Fruit fly (Drosophila melanogaster) whole organism, embryonic: Measurements from ENCODE around the gene CG12239.

Experiments
- B-H1 ChIP-seq: fragments of 200-800 bp; sonication (Bioruptor generic); IDR thresholded peaks from 3 replicates; pipeline ENCODE4 v1.3.6; 2022; ENCODE audit warnings: missing biosample characterization, missing genetic modification characterization
- Bgb ChIP-seq: fragments of 200-800 bp; sonication (Bioruptor generic); IDR thresholded peaks from 2 replicates; pipeline ENCODE4 v1.3.6; 2022; ENCODE audit warnings: missing biosample characterization, missing genetic modification characterization; ENCODE audit not compliant: partially characterized antibody
- Blimp-1 ChIP-seq: fragments of 200-800 bp; sonication (Bioruptor generic); optimal IDR thresholded peaks from 3 replicates; lab custom pipeline; 2018; ENCODE audit warnings: missing biosample characterization, missing genetic modification characterization, mild to moderate bottlenecking, moderate library complexity, missing genetic modification reagents
- BtbVII ChIP-seq: fragments of 200-800 bp; sonication (Bioruptor generic); optimal IDR thresholded peaks from 3 replicates; lab custom pipeline; 2017; ENCODE audit warnings: missing biosample characterization, mild to moderate bottlenecking, missing genetic modification characterization
- CG10959 ChIP-seq: fragments of 200-800 bp; sonication (Bioruptor generic); IDR thresholded peaks from 2 replicates; pipeline ENCODE4 v1.3.6; 2022; ENCODE audit warnings: missing biosample characterization, missing genetic modification characterization
- CG12769 ChIP-seq: fragments of 200-800 bp; sonication (Bioruptor generic); optimal IDR thresholded peaks from 2 replicates; lab custom pipeline; 2019; ENCODE audit warnings: missing biosample characterization, mild to moderate bottlenecking, missing genetic modification characterization, moderate library complexity
- CG13624 ChIP-seq: fragments of 200-800 bp; sonication (Bioruptor generic); optimal IDR thresholded peaks from 2 replicates; lab custom pipeline; 2016; ENCODE audit warnings: missing biosample characterization, missing genetic modification characterization
- CG13894 ChIP-seq: fragments of 200-800 bp; sonication (Bioruptor generic); optimal IDR thresholded peaks from 3 replicates; lab custom pipeline; 2018; ENCODE audit warnings: missing biosample characterization, mild to moderate bottlenecking, missing genetic modification characterization, moderate library complexity
- CG14965 ChIP-seq: fragments of 200-800 bp; sonication (Bioruptor generic); optimal IDR thresholded peaks from 2 replicates; lab custom pipeline; 2016; ENCODE audit warnings: missing biosample characterization, missing genetic modification characterization, borderline replicate concordance
- CG1832 ChIP-seq: fragments of 200-800 bp; sonication (Bioruptor generic); optimal IDR thresholded peaks from 2 replicates; lab custom pipeline; 2017; ENCODE audit warnings: missing biosample characterization, mild to moderate bottlenecking, missing genetic modification characterization, inconsistent platforms
- CG2199 ChIP-seq: fragments of 200-800 bp; sonication (Bioruptor generic); IDR thresholded peaks from 3 replicates; pipeline ENCODE4 v1.3.6; 2022; ENCODE audit warnings: missing biosample characterization, missing genetic modification characterization
- CG3065 ChIP-seq: fragments of 200-800 bp; sonication (Bioruptor generic); optimal IDR thresholded peaks from 2 replicates; lab custom pipeline; 2016; ENCODE audit warnings: missing biosample characterization, missing genetic modification characterization
- CG4360 ChIP-seq: fragments of 200-800 bp; sonication (Bioruptor generic); IDR thresholded peaks from 2 replicates; pipeline ENCODE4 v1.3.6; 2022; ENCODE audit warnings: missing biosample characterization, missing genetic modification characterization
- CG8478 ChIP-seq: fragments of >200 bp; optimal IDR thresholded peaks from 2 replicates; lab custom pipeline; 2018
- D ChIP-seq, 2 experiments: fragments of 200-800 bp in 1 of 2; fragments of >200 bp in 1 of 2; sonication (Bioruptor generic) in 1 of 2; optimal IDR thresholded peaks; 2 replicates in 1 of 2; 3 replicates in 1 of 2; lab custom pipeline; 2017; ENCODE audit warnings: mild to moderate bottlenecking in 1 of 2, missing biosample characterization in 1 of 2, missing genetic modification characterization in 1 of 2, missing genetic modification reagents in 1 of 2
- HLH4C ChIP-seq: fragments of 200-800 bp; sonication (Bioruptor generic); IDR thresholded peaks from 3 replicates; pipeline ENCODE4 v1.3.6; 2022; ENCODE audit warnings: missing biosample characterization, missing genetic modification characterization; ENCODE audit not compliant: partially characterized antibody
- HmgD ChIP-seq: fragments of 200-800 bp; sonication (Bioruptor generic); optimal IDR thresholded peaks from 3 replicates; lab custom pipeline; 2016; ENCODE audit warnings: missing biosample characterization, missing genetic modification characterization
- Hr78 ChIP-seq, 2 experiments: fragments of 200-800 bp in 1 of 2; fragments of >200 bp in 1 of 2; sonication (Bioruptor generic) in 1 of 2; optimal IDR thresholded peaks; 2 replicates each; lab custom pipeline; 2017 to 2019; ENCODE audit warnings: missing biosample characterization in 2 of 2, missing genetic modification characterization in 2 of 2, mild to moderate bottlenecking in 1 of 2, moderate library complexity in 1 of 2
- Lpt ChIP-seq: fragments of >200 bp; optimal IDR thresholded peaks from 2 replicates; lab custom pipeline; 2018; ENCODE audit warnings: missing biosample characterization, missing genetic modification characterization
- Max ChIP-seq: fragments of 200-800 bp; sonication (Bioruptor generic); optimal IDR thresholded peaks from 2 replicates; lab custom pipeline; 2016; ENCODE audit warnings: missing biosample characterization, mild to moderate bottlenecking, missing genetic modification characterization
- NFAT ChIP-seq: fragments of 200-800 bp; sonication (Bioruptor generic); IDR thresholded peaks from 2 replicates; pipeline ENCODE4 v1.3.6; 2022; ENCODE audit warnings: missing biosample characterization, missing genetic modification characterization
- Nf-YB ChIP-seq: fragments of 200-800 bp; sonication (Bioruptor generic); optimal IDR thresholded peaks from 3 replicates; lab custom pipeline; 2019; ENCODE audit warnings: missing biosample characterization, mild to moderate bottlenecking, missing genetic modification characterization, moderate library complexity
- Oaz ChIP-seq: fragments of 200-800 bp; sonication (Bioruptor generic); IDR thresholded peaks from 2 replicates; pipeline ENCODE4 v1.3.6; 2022; ENCODE audit warnings: missing biosample characterization, missing genetic modification characterization
- Opbp ChIP-seq: fragments of 200-800 bp; sonication (Bioruptor generic); IDR thresholded peaks from 3 replicates; pipeline ENCODE4 v1.3.6; 2022; ENCODE audit warnings: missing biosample characterization, missing genetic modification characterization; ENCODE audit not compliant: partially characterized antibody
- TFAM ChIP-seq: fragments of 200-800 bp; sonication (Bioruptor generic); optimal IDR thresholded peaks from 2 replicates; lab custom pipeline; 2017; ENCODE audit warnings: missing biosample characterization, missing genetic modification characterization, inconsistent platforms
- Taf1 ChIP-seq: fragments of 200-800 bp; sonication (Bioruptor generic); IDR thresholded peaks from 2 replicates; pipeline ENCODE4 v1.3.6; 2022; ENCODE audit warnings: missing biosample characterization, missing genetic modification characterization
- amos ChIP-seq: fragments of 200-800 bp; sonication (Bioruptor generic); IDR thresholded peaks from 2 replicates; pipeline ENCODE4 v1.3.6; 2022; ENCODE audit warnings: missing biosample characterization, missing genetic modification characterization; ENCODE audit not compliant: partially characterized antibody
- cg ChIP-seq: fragments of 200-800 bp; sonication (Bioruptor generic); optimal IDR thresholded peaks from 3 replicates; lab custom pipeline; 2019; ENCODE audit warnings: missing biosample characterization, mild to moderate bottlenecking, missing genetic modification characterization, moderate library complexity
- chn ChIP-seq: fragments of 200-800 bp; sonication (Bioruptor generic); optimal IDR thresholded peaks from 2 replicates; lab custom pipeline; 2016; ENCODE audit warnings: missing biosample characterization, missing genetic modification characterization
- fd3F ChIP-seq: fragments of 200-800 bp; sonication (Bioruptor generic); optimal IDR thresholded peaks from 2 replicates; lab custom pipeline; 2018; ENCODE audit warnings: missing biosample characterization, mild to moderate bottlenecking, missing genetic modification characterization, moderate library complexity
- gce ChIP-seq: fragments of 200-800 bp; sonication (Bioruptor generic); IDR thresholded peaks from 3 replicates; pipeline ENCODE4 v1.3.6; 2022; ENCODE audit warnings: missing biosample characterization, missing genetic modification characterization
- gsb-n ChIP-seq: fragments of 200-800 bp; sonication (Bioruptor generic); optimal IDR thresholded peaks from 3 replicates; lab custom pipeline; 2018; ENCODE audit warnings: missing biosample characterization, mild to moderate bottlenecking, missing genetic modification characterization
- hth ChIP-seq: fragments of >200 bp; optimal IDR thresholded peaks from 2 replicates; lab custom pipeline; 2017; ENCODE audit warnings: inconsistent platforms
- kni ChIP-seq: fragments of 200-800 bp; sonication (Bioruptor generic); optimal IDR thresholded peaks from 3 replicates; lab custom pipeline; 2017; ENCODE audit warnings: mild to moderate bottlenecking, missing biosample characterization, missing genetic modification reagents, missing genetic modification characterization
- p53 ChIP-seq: fragments of 200-800 bp; sonication (Bioruptor generic); optimal IDR thresholded peaks from 2 replicates; lab custom pipeline; 2016; ENCODE audit warnings: missing biosample characterization, missing genetic modification characterization
- prd ChIP-seq, 3 experiments: fragments of >200 bp in 2 of 3; fragments of 200-800 bp in 1 of 3; sonication (Bioruptor generic) in 1 of 3; optimal IDR thresholded peaks in 2 of 3; IDR thresholded peaks in 1 of 3; 2 replicates in 2 of 3; 3 replicates in 1 of 3; pipeline versions ENCODE4 v1.3.6 to Lab custom; 2017 to 2022; ENCODE audit warnings: missing biosample characterization in 1 of 3, missing genetic modification characterization in 1 of 3
- pros ChIP-seq: fragments of 200-800 bp; sonication (Bioruptor generic); optimal IDR thresholded peaks from 3 replicates; lab custom pipeline; 2019; ENCODE audit warnings: missing biosample characterization, mild to moderate bottlenecking, missing genetic modification characterization, moderate library complexity
- shn ChIP-seq: fragments of 200-800 bp; sonication (Bioruptor generic); optimal IDR thresholded peaks from 3 replicates; lab custom pipeline; 2016; ENCODE audit warnings: missing biosample characterization, missing genetic modification characterization
- sob ChIP-seq: fragments of 200-800 bp; sonication (Bioruptor generic); IDR thresholded peaks from 2 replicates; pipeline ENCODE4 v1.3.6; 2022; ENCODE audit warnings: missing biosample characterization, missing genetic modification characterization
- stwl ChIP-seq: fragments of 200-800 bp; sonication (Bioruptor generic); optimal IDR thresholded peaks from 3 replicates; lab custom pipeline; 2018; ENCODE audit warnings: missing biosample characterization, mild to moderate bottlenecking, missing genetic modification characterization, moderate library complexity
- trem ChIP-seq: fragments of 200-800 bp; optimal IDR thresholded peaks from 3 replicates; lab custom pipeline; 2019; ENCODE audit warnings: missing biosample characterization, mild to moderate bottlenecking, missing genetic modification characterization, moderate library complexity
- unpg ChIP-seq: fragments of 200-800 bp; sonication (Bioruptor generic); optimal IDR thresholded peaks from 3 replicates; lab custom pipeline; 2018; ENCODE audit warnings: missing biosample characterization, mild to moderate bottlenecking, missing genetic modification characterization, moderate library complexity
- z ChIP-seq: fragments of 200-800 bp; sonication (Bioruptor generic); IDR thresholded peaks from 3 replicates; pipeline ENCODE4 v1.3.6; 2022; ENCODE audit warnings: missing biosample characterization, missing genetic modification characterization

The CG12239 gene

dm6 chrX:5770730-5771181, 21.2 kb upstream of the CG12239 start, which contains the start of gene CG3097 (continued):
- TF ChIP-seq Taf1 (GFP tag; lab: Robert Waterston, UW) (no peak), CG4360 (GFP tag; lab: Robert Waterston, UW) (peak; percentile 83), CG1832 (GFP tag; lab: Kevin White, UChicago) (peak; percentile 94), p53 (GFP tag; lab: Kevin White, UChicago) (no peak), cg (GFP tag; lab: Kevin White, UChicago) (peak; percentile 25), Nf-YB (GFP tag; lab: Kevin White, UChicago) (peak; percentile 58), Opbp (GFP tag; lab: Robert Waterston, UW) (peak; percentile 59; the same call in 2 of the 3 replicates), CG3065 (GFP tag; lab: Kevin White, UChicago) (peak; percentile 86), gce (peak; percentile 29; the same call in 1 of the 3 replicates), sob (no peak), B-H1 (GFP tag; lab: Robert Waterston, UW) (no peak), kni (GFP tag; lab: Kevin White, UChicago) (peak; percentile 74), Max (GFP tag; lab: Kevin White, UChicago) (no peak), Hr78 (GFP tag; optimal IDR thresholded peaks at IDR 0.05; lab: Kevin White, UChicago) (peak in 1 of 2 experiments; percentile 40), amos (GFP tag; lab: Robert Waterston, UW) (peak; percentile 13; the same call in 1 of the 2 replicates), D (optimal IDR thresholded peaks at IDR 0.05; lab: Kevin White, UChicago) (no peak), D (GFP tag; optimal IDR thresholded peaks at IDR 0.05; lab: Kevin White, UChicago) (no peak), CG13894 (tag; lab: Kevin White, UChicago) (no peak), Oaz (GFP tag; lab: Robert Waterston, UW) (no peak), CG2199 (GFP tag; lab: Robert Waterston, UW) (0 out of 3 replicates have a peak, but pooled peaks have one; percentile 39), unpg (GFP tag; lab: Kevin White, UChicago) (no peak), HmgD (GFP tag; lab: Kevin White, UChicago) (peak; percentile 6), CG14965 (GFP tag; lab: Kevin White, UChicago) (no peak), gsb-n (tag; lab: Kevin White, UChicago) (peak; percentile 7), pros (peak; percentile 24), fd3F (no peak), trem (peak; percentile 98), TFAM (GFP tag; lab: Kevin White, UChicago) (no peak), Bgb (GFP tag; lab: Robert Waterston, UW) (0 out of 2 replicates have a peak, but pooled peaks have one; percentile 10), NFAT (GFP tag; lab: Robert Waterston, UW) (no peak), chn (GFP tag; lab: Kevin White, UChicago) (peak; percentile 39), Lpt (GFP tag; lab: Kevin White, UChicago) (no peak), HLH4C (0 out of 3 replicates have a peak, but pooled peaks have one; percentile 31), CG10959 (GFP tag; lab: Robert Waterston, UW) (no peak), Blimp-1 (GFP tag; lab: Kevin White, UChicago) (peak; percentile 41), BtbVII (no peak), CG8478 (peak; percentile 80), stwl (tag; lab: Kevin White, UChicago) (peak; percentile 37), z (GFP tag; lab: Robert Waterston, UW) (peak; percentile 99), shn (GFP tag; lab: Kevin White, UChicago) (no peak), hth (lab: Kevin White, UChicago) (no peak), prd (optimal IDR thresholded peaks at IDR 0.05; lab: Kevin White, UChicago) (no peak), prd (GFP tag; IDR thresholded peaks at IDR 0.05; lab: Robert Waterston, UW) (peak; percentile 21; the same call in 1 of the 3 replicates), CG13624 (GFP tag; lab: Kevin White, UChicago) (no peak), CG12769 (tag; lab: Kevin White, UChicago) (no peak)
